Fruit fly (Drosophila melanogaster) whole organism, prepupa: Measurements from ENCODE around the gene CG17029.

Source experiments
- Blimp-1 ChIP-seq: fragments of 200-800 bp; sonication (Bioruptor generic); optimal IDR thresholded peaks from 3 replicates; lab custom pipeline; 2017; ENCODE audit warnings: missing biosample characterization, missing genetic modification characterization, mild to moderate bottlenecking, moderate library complexity, missing genetic modification reagents
- CG10631 ChIP-seq: fragments of 200-800 bp; sonication (Bioruptor generic); optimal IDR thresholded peaks from 2 replicates; lab custom pipeline; 2016; ENCODE audit warnings: missing biosample characterization, missing genetic modification characterization
- CG11762 ChIP-seq: fragments of 200-800 bp; sonication (Bioruptor generic); optimal IDR thresholded peaks from 3 replicates; lab custom pipeline; 2016; ENCODE audit warnings: missing biosample characterization, missing genetic modification characterization; ENCODE audit not compliant: insufficient read depth
- CG11902 ChIP-seq: fragments of 200-800 bp; sonication (Bioruptor generic); optimal IDR thresholded peaks from 3 replicates; lab custom pipeline; 2016; ENCODE audit warnings: missing biosample characterization, missing genetic modification characterization
- CG1621 ChIP-seq: fragments of 200-800 bp; sonication (Bioruptor generic); optimal IDR thresholded peaks from 3 replicates; lab custom pipeline; 2018; ENCODE audit warnings: missing biosample characterization, mild to moderate bottlenecking, missing genetic modification characterization
- CG16779 ChIP-seq: fragments of 200-800 bp; sonication (Bioruptor generic); optimal IDR thresholded peaks from 3 replicates; lab custom pipeline; 2017; ENCODE audit warnings: missing biosample characterization, mild to moderate bottlenecking, missing genetic modification characterization
- CG3032 ChIP-seq: fragments of 200-800 bp; optimal IDR thresholded peaks from 2 replicates; lab custom pipeline; 2019; ENCODE audit warnings: missing biosample characterization, mild to moderate bottlenecking, missing genetic modification characterization, moderate library complexity
- CG32006 ChIP-seq: fragments of 200-800 bp; sonication (Bioruptor generic); optimal IDR thresholded peaks from 3 replicates; lab custom pipeline; 2017; ENCODE audit warnings: missing biosample characterization, mild to moderate bottlenecking, missing genetic modification characterization
- CG3919 ChIP-seq: fragments of 200-800 bp; sonication (Bioruptor generic); optimal IDR thresholded peaks from 3 replicates; lab custom pipeline; 2016; ENCODE audit warnings: missing biosample characterization, missing genetic modification characterization
- CG4318 ChIP-seq: fragments of 200-800 bp; sonication (Bioruptor generic); optimal IDR thresholded peaks from 3 replicates; lab custom pipeline; 2017; ENCODE audit warnings: missing biosample characterization, mild to moderate bottlenecking, missing genetic modification characterization
- CG6163 ChIP-seq: fragments of 200-800 bp; sonication (Bioruptor generic); IDR thresholded peaks from 3 replicates; pipeline ENCODE4 v1.3.6; 2022; ENCODE audit warnings: missing biosample characterization, missing genetic modification characterization
- CG6276 ChIP-seq: fragments of 200-800 bp; sonication (Bioruptor generic); optimal IDR thresholded peaks from 2 replicates; lab custom pipeline; 2017; ENCODE audit warnings: missing biosample characterization, mild to moderate bottlenecking, missing genetic modification characterization
- CG6792 ChIP-seq: fragments of 200-800 bp; sonication (Bioruptor generic); optimal IDR thresholded peaks from 3 replicates; lab custom pipeline; 2016; ENCODE audit warnings: missing biosample characterization, missing genetic modification characterization
- CG6808 ChIP-seq: fragments of 200-800 bp; sonication (Bioruptor generic); optimal IDR thresholded peaks from 3 replicates; lab custom pipeline; 2017; ENCODE audit warnings: missing biosample characterization, missing genetic modification characterization, mild to moderate bottlenecking, moderate library complexity, missing genetic modification reagents
- CG7368 ChIP-seq: fragments of 200-800 bp; sonication (Bioruptor generic); optimal IDR thresholded peaks from 3 replicates; lab custom pipeline; 2016; ENCODE audit warnings: missing biosample characterization, missing genetic modification characterization
- CG8119 ChIP-seq: fragments of 200-800 bp; sonication (Bioruptor generic); IDR thresholded peaks from 3 replicates; pipeline ENCODE4 v1.3.6; 2022; ENCODE audit warnings: missing biosample characterization, missing genetic modification characterization
- CG8319 ChIP-seq: fragments of 200-800 bp; sonication (Bioruptor generic); optimal IDR thresholded peaks from 3 replicates; lab custom pipeline; 2016; ENCODE audit warnings: missing biosample characterization, missing genetic modification characterization
- CG8632 ChIP-seq: fragments of 200-800 bp; sonication (Bioruptor generic); optimal IDR thresholded peaks from 3 replicates; lab custom pipeline; 2016; ENCODE audit warnings: missing biosample characterization, missing genetic modification characterization
- CG9139 ChIP-seq: fragments of 200-800 bp; sonication (Bioruptor generic); optimal IDR thresholded peaks from 3 replicates; lab custom pipeline; 2017; ENCODE audit warnings: missing biosample characterization, mild to moderate bottlenecking, missing genetic modification characterization
- Eip75B ChIP-seq: fragments of 200-800 bp; sonication (Bioruptor generic); optimal IDR thresholded peaks from 3 replicates; lab custom pipeline; 2016; ENCODE audit warnings: missing biosample characterization, missing genetic modification characterization
- Eip78C ChIP-seq: fragments of 200-800 bp; sonication (Bioruptor generic); peaks from one replicate; lab custom pipeline; 2016; ENCODE audit warnings: missing biosample characterization, missing genetic modification characterization
- Eip93F ChIP-seq: fragments of 200-800 bp; sonication (Bioruptor generic); optimal IDR thresholded peaks from 2 replicates; lab custom pipeline; 2016; ENCODE audit warnings: missing biosample characterization, mild to moderate bottlenecking, missing genetic modification characterization
- Ets21C ChIP-seq: fragments of 200-800 bp; sonication (Bioruptor generic); optimal IDR thresholded peaks from 3 replicates; lab custom pipeline; 2016; ENCODE audit warnings: missing biosample characterization, missing genetic modification characterization
- Ets96B ChIP-seq: fragments of 200-800 bp; optimal IDR thresholded peaks from 2 replicates; lab custom pipeline; 2019; ENCODE audit warnings: missing biosample characterization, mild to moderate bottlenecking, missing genetic modification characterization, moderate library complexity
- Gug ChIP-seq: fragments of 200-800 bp; sonication (Bioruptor generic); IDR thresholded peaks from 2 replicates; pipeline ENCODE4 v1.3.6; 2022; ENCODE audit warnings: missing biosample characterization, missing genetic modification characterization
- Hr38 ChIP-seq: sonication (Bioruptor generic); optimal IDR thresholded peaks from 2 replicates; lab custom pipeline; 2016; ENCODE audit warnings: missing biosample characterization, missing genetic modification characterization
- Hr39 ChIP-seq: fragments of 200-800 bp; sonication (Bioruptor generic); optimal IDR thresholded peaks from 2 replicates; lab custom pipeline; 2016; ENCODE audit warnings: missing biosample characterization, missing genetic modification characterization
- Hr4 ChIP-seq: fragments of 200-800 bp; sonication (Bioruptor generic); optimal IDR thresholded peaks from 3 replicates; lab custom pipeline; 2016; ENCODE audit warnings: missing biosample characterization, missing genetic modification characterization
- Lpt ChIP-seq: fragments of 200-800 bp; sonication (Bioruptor generic); optimal IDR thresholded peaks from 3 replicates; lab custom pipeline; 2016; ENCODE audit warnings: missing biosample characterization, missing genetic modification characterization
- Met ChIP-seq: fragments of 200-800 bp; sonication (Bioruptor generic); optimal IDR thresholded peaks from 3 replicates; lab custom pipeline; 2016; ENCODE audit warnings: missing biosample characterization, missing genetic modification characterization
- OdsH ChIP-seq: fragments of 200-800 bp; sonication (Bioruptor generic); optimal IDR thresholded peaks from 3 replicates; lab custom pipeline; 2016; ENCODE audit warnings: missing biosample characterization, missing genetic modification characterization
- Smox ChIP-seq: fragments of 200-800 bp; sonication (Bioruptor generic); optimal IDR thresholded peaks from 3 replicates; lab custom pipeline; 2016; ENCODE audit warnings: missing biosample characterization, missing genetic modification characterization
- Sox14 ChIP-seq: fragments of 200-800 bp; sonication (Bioruptor generic); optimal IDR thresholded peaks from 3 replicates; lab custom pipeline; 2016; ENCODE audit warnings: missing biosample characterization, missing genetic modification characterization
- Sox15 ChIP-seq: fragments of 200-800 bp; sonication (Bioruptor generic); optimal IDR thresholded peaks from 3 replicates; lab custom pipeline; 2016; ENCODE audit warnings: missing biosample characterization, missing genetic modification characterization
- acj6 ChIP-seq: fragments of 200-800 bp; sonication (Bioruptor generic); optimal IDR thresholded peaks from 3 replicates; lab custom pipeline; 2016; ENCODE audit warnings: missing biosample characterization, missing genetic modification characterization
- cyc ChIP-seq: fragments of 200-800 bp; sonication (Bioruptor generic); optimal IDR thresholded peaks from 3 replicates; lab custom pipeline; 2016; ENCODE audit warnings: missing biosample characterization, missing genetic modification characterization
- dac ChIP-seq: fragments of 200-800 bp; sonication (Bioruptor generic); optimal IDR thresholded peaks from 2 replicates; lab custom pipeline; 2017; ENCODE audit warnings: missing biosample characterization, mild to moderate bottlenecking, missing genetic modification characterization
- dsx ChIP-seq: fragments of 200-800 bp; optimal IDR thresholded peaks from 3 replicates; lab custom pipeline; 2019; ENCODE audit warnings: missing biosample characterization, mild to moderate bottlenecking, missing genetic modification characterization, moderate library complexity; ENCODE audit not compliant: poor library complexity, severe bottlenecking
- esn ChIP-seq: fragments of 200-800 bp; sonication (Bioruptor generic); optimal IDR thresholded peaks from 2 replicates; lab custom pipeline; 2016; ENCODE audit warnings: missing biosample characterization, mild to moderate bottlenecking, missing genetic modification characterization, moderate library complexity
- lz ChIP-seq: fragments of 200-800 bp; sonication (Bioruptor generic); optimal IDR thresholded peaks from 3 replicates; lab custom pipeline; 2016; ENCODE audit warnings: missing biosample characterization, missing genetic modification characterization
- pdm3 ChIP-seq: fragments of 200-800 bp; sonication (Bioruptor generic); optimal IDR thresholded peaks from 3 replicates; lab custom pipeline; 2016; ENCODE audit warnings: missing biosample characterization, missing genetic modification characterization
- spab ChIP-seq: fragments of 200-800 bp; sonication (Bioruptor generic); optimal IDR thresholded peaks from 2 replicates; lab custom pipeline; 2017; ENCODE audit warnings: missing biosample characterization, mild to moderate bottlenecking, missing genetic modification characterization, missing genetic modification reagents
- topi ChIP-seq: fragments of 200-800 bp; sonication (Bioruptor generic); optimal IDR thresholded peaks from 3 replicates; lab custom pipeline; 2016; ENCODE audit warnings: missing biosample characterization, missing genetic modification characterization

Gene CG17029

dm6 chr3L:15982783-15983432 lies 6.2 kb downstream of the CG17029 start, which contains the start of the genes brm and Arl1 (continued):
- TF ChIP-seq CG10631 (GFP tag; lab: Kevin White, UChicago) (peak; percentile 98), Eip93F (peak; percentile 97), Eip75B (GFP tag; lab: Kevin White, UChicago) (peak; percentile 94), Gug (peak; percentile 99), CG6808 (GFP tag; lab: Kevin White, UChicago) (peak; percentile 96), CG8632 (peak; percentile 98), Blimp-1 (GFP tag; lab: Kevin White, UChicago) (peak; percentile 92), CG11762 (GFP tag; lab: Kevin White, UChicago) (peak; percentile 95), Sox14 (GFP tag; lab: Kevin White, UChicago) (peak; percentile 95), CG32006 (GFP tag; lab: Kevin White, UChicago) (peak; percentile 98), Ets96B (tag; lab: Kevin White, UChicago) (peak; percentile 99), acj6 (GFP tag; lab: Kevin White, UChicago) (peak; percentile 98), spab (GFP tag; lab: Kevin White, UChicago) (peak; percentile 96), Met (GFP tag; lab: Kevin White, UChicago) (peak; percentile 94), CG9139 (peak; percentile 96), CG16779 (tag; lab: Kevin White, UChicago) (no peak), esn (GFP tag; lab: Kevin White, UChicago) (peak; percentile 96), OdsH (GFP tag; lab: Kevin White, UChicago) (peak; percentile 98), CG8119 (peak; percentile 98), Eip78C (peak; percentile 99), CG4318 (GFP tag; lab: Kevin White, UChicago) (peak; percentile 99), CG8319 (GFP tag; lab: Kevin White, UChicago) (peak; percentile 95)

dm6 chr3L:15987635-15988034 lies 11.0 kb downstream of the CG17029 start, which contains the start of gene PolD1:
Gene PolD1 (minus strand): TSS chr3L:15987815.
- TF ChIP-seq Sox15 (GFP tag; lab: Kevin White, UChicago) (no peak), dsx (GFP tag; lab: Kevin White, UChicago) (no peak), CG8319 (GFP tag; lab: Kevin White, UChicago) (no peak), CG6276 (no peak), Gug (no peak), CG3032 (tag; lab: Kevin White, UChicago) (no peak), OdsH (GFP tag; lab: Kevin White, UChicago) (no peak), CG8119 (no peak), acj6 (GFP tag; lab: Kevin White, UChicago) (no peak), CG1621 (tag; lab: Kevin White, UChicago) (no peak), Eip75B (GFP tag; lab: Kevin White, UChicago) (no peak), Hr4 (GFP tag; lab: Kevin White, UChicago) (no peak), Blimp-1 (GFP tag; lab: Kevin White, UChicago) (no peak), CG7368 (no peak), CG11762 (GFP tag; lab: Kevin White, UChicago) (no peak), CG3919 (no peak)

dm6 chr3L:15988039-15988546 lies 11.4 kb downstream of the CG17029 start, which contains the start of gene Hip14:
Gene Hip14 (plus strand): TSS chr3L:15988236.
- TF ChIP-seq cyc (peak; percentile 12), CG8632 (no peak), CG9139 (no peak), CG4318 (GFP tag; lab: Kevin White, UChicago) (no peak), Sox14 (GFP tag; lab: Kevin White, UChicago) (peak; percentile 15), Lpt (GFP tag; lab: Kevin White, UChicago) (no peak), esn (GFP tag; lab: Kevin White, UChicago) (peak; percentile 36), dsx (GFP tag; lab: Kevin White, UChicago) (peak; percentile 0), CG11902 (GFP tag; lab: Kevin White, UChicago) (no peak), Ets96B (tag; lab: Kevin White, UChicago) (no peak), Ets21C (GFP tag; lab: Kevin White, UChicago) (no peak), CG32006 (GFP tag; lab: Kevin White, UChicago) (no peak), CG6792 (GFP tag; lab: Kevin White, UChicago) (no peak), Hr4 (GFP tag; lab: Kevin White, UChicago) (no peak), CG6163 (no peak), Hr39 (GFP tag; lab: Kevin White, UChicago) (no peak), Smox (GFP tag; lab: Kevin White, UChicago) (no peak), Eip93F (no peak), pdm3 (no peak), CG3032 (tag; lab: Kevin White, UChicago) (peak; percentile 11), Hr38 (GFP tag; lab: Kevin White, UChicago) (no peak), CG6808 (GFP tag; lab: Kevin White, UChicago) (no peak), spab (GFP tag; lab: Kevin White, UChicago) (no peak), CG10631 (GFP tag; lab: Kevin White, UChicago) (no peak), Sox15 (GFP tag; lab: Kevin White, UChicago) (no peak), CG8119 (no peak), dac (GFP tag; lab: Kevin White, UChicago) (no peak), topi (GFP tag; lab: Kevin White, UChicago) (peak; percentile 32), Eip75B (GFP tag; lab: Kevin White, UChicago) (no peak), lz (peak; percentile 33)
